Fruit fly (Drosophila melanogaster) whole organism, wandering third instar larva: ENCODE data around the gene CG46310.

ENCODE experiments used
- Rel ChIP-seq, 2 experiments: fragments of 200-800 bp; sonication (Bioruptor generic) in 1 of 2; optimal IDR thresholded peaks; 2 replicates in 1 of 2; 3 replicates in 1 of 2; lab custom pipeline; 2016 to 2019; ENCODE audit warnings: mild to moderate bottlenecking in 2 of 2, missing biosample characterization in 2 of 2, missing genetic modification characterization in 2 of 2, moderate library complexity in 1 of 2
- jim ChIP-seq: fragments of 175-275, 200-325 bp; sonication (Bioruptor generic); optimal IDR thresholded peaks from 2 replicates; lab custom pipeline; 2016; ENCODE audit warnings: missing biosample characterization, mild to moderate bottlenecking, missing genetic modification characterization
- psq ChIP-seq: fragments of 200-800 bp; sonication (Bioruptor generic); optimal IDR thresholded peaks from 3 replicates; lab custom pipeline; 2017; ENCODE audit warnings: missing biosample characterization, mild to moderate bottlenecking, missing genetic modification characterization, moderate library complexity
- tai ChIP-seq: sonication (Bioruptor generic); optimal IDR thresholded peaks from 2 replicates; lab custom pipeline; 2016; ENCODE audit warnings: missing biosample characterization, missing genetic modification characterization

- no peak for TF ChIP-seq jim (GFP tag; lab: Kevin White, UChicago)
- no peak for TF ChIP-seq tai (GFP tag; lab: Kevin White, UChicago)
- peak; percentile 23 for TF ChIP-seq psq (GFP tag; lab: Kevin White, UChicago)
- TF ChIP-seq Rel (GFP tag; optimal IDR thresholded peaks at IDR 0.05; lab: Kevin White, UChicago), result no peak
- peak; percentile 22 for TF ChIP-seq Rel (tag; optimal IDR thresholded peaks at IDR 0.05; lab: Kevin White, UChicago)
These were observed 41.7 kb downstream of the CG46310 start for dm6 chr3R:23215434-23215730.
